Fruit fly (Drosophila melanogaster) whole organism, prepupa: ENCODE measurements around the gene gry.
A peak's percentile ranks its signal among the peaks of the same experiment; 100 is the strongest.

Experiments
- Blimp-1 ChIP-seq: fragments of 200-800 bp; sonication (Bioruptor generic); optimal IDR thresholded peaks from 3 replicates; lab custom pipeline; 2017; ENCODE audit warnings: missing biosample characterization, missing genetic modification characterization, mild to moderate bottlenecking, moderate library complexity, missing genetic modification reagents
- CG11762 ChIP-seq: fragments of 200-800 bp; sonication (Bioruptor generic); optimal IDR thresholded peaks from 3 replicates; lab custom pipeline; 2016; ENCODE audit warnings: missing biosample characterization, missing genetic modification characterization; ENCODE audit not compliant: insufficient read depth
- CG16779 ChIP-seq: fragments of 200-800 bp; sonication (Bioruptor generic); optimal IDR thresholded peaks from 3 replicates; lab custom pipeline; 2017; ENCODE audit warnings: missing biosample characterization, mild to moderate bottlenecking, missing genetic modification characterization
- CG4318 ChIP-seq: fragments of 200-800 bp; sonication (Bioruptor generic); optimal IDR thresholded peaks from 3 replicates; lab custom pipeline; 2017; ENCODE audit warnings: missing biosample characterization, mild to moderate bottlenecking, missing genetic modification characterization
- CG6163 ChIP-seq: fragments of 200-800 bp; sonication (Bioruptor generic); IDR thresholded peaks from 3 replicates; pipeline ENCODE4 v1.3.6; 2022; ENCODE audit warnings: missing biosample characterization, missing genetic modification characterization
- CG6808 ChIP-seq: fragments of 200-800 bp; sonication (Bioruptor generic); optimal IDR thresholded peaks from 3 replicates; lab custom pipeline; 2017; ENCODE audit warnings: missing biosample characterization, missing genetic modification characterization, mild to moderate bottlenecking, moderate library complexity, missing genetic modification reagents
- CG8632 ChIP-seq: fragments of 200-800 bp; sonication (Bioruptor generic); optimal IDR thresholded peaks from 3 replicates; lab custom pipeline; 2016; ENCODE audit warnings: missing biosample characterization, missing genetic modification characterization
- Eip75B ChIP-seq: fragments of 200-800 bp; sonication (Bioruptor generic); optimal IDR thresholded peaks from 3 replicates; lab custom pipeline; 2016; ENCODE audit warnings: missing biosample characterization, missing genetic modification characterization
- Hr4 ChIP-seq: fragments of 200-800 bp; sonication (Bioruptor generic); optimal IDR thresholded peaks from 3 replicates; lab custom pipeline; 2016; ENCODE audit warnings: missing biosample characterization, missing genetic modification characterization
- Sox102F ChIP-seq: fragments of 200-800 bp; sonication (Bioruptor generic); optimal IDR thresholded peaks from 2 replicates; lab custom pipeline; 2016; ENCODE audit warnings: missing biosample characterization, mild to moderate bottlenecking, missing genetic modification characterization
- fd85E ChIP-seq: fragments of 200-800 bp; sonication (Bioruptor generic); optimal IDR thresholded peaks from 3 replicates; lab custom pipeline; 2016; ENCODE audit warnings: missing biosample characterization, missing genetic modification characterization
- fkh ChIP-seq: fragments of 200-800 bp; sonication (Bioruptor generic); optimal IDR thresholded peaks from 3 replicates; lab custom pipeline; 2017; ENCODE audit warnings: missing biosample characterization, mild to moderate bottlenecking, missing genetic modification characterization, moderate library complexity

DNA sequence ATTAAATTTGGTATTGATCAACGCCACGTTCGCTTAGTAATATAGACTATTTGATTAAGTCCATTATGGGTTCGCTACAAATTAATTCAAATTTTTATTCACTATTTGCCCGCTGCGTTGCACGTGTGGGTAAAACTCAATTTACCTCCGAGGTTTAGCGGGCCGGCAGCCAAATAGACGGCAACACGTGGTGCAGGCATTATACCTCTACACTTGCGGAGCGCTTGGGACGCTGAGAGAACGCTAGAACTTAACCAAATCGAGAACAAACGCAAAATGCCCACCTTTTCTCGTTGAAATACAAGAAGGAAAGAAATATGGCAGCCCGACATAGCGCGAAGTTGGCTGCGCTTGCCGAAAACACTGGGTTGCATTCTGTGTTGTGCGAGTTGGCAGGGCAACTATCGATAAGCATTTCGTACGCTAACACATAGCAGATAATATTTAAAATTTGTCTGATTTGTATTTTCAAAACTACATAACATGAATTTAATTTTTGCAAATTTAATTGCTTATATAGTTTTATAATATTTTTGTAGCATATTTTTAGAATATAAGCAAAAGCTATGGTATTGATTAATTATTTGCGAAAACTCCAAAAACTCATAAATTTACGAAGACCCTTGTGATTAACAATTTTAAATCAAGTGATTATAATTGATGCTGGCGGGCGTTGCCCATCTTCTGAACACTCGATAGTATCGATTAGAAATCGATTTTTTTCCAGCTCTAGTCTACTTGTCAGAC is 23.9 kb downstream of the gry start, which contains the start of the genes RpL28 and eIF1:
- TF ChIP-seq fkh (GFP tag; lab: Kevin White, UChicago) (peak; percentile 34), Hr4 (GFP tag; lab: Kevin White, UChicago) (no peak), Eip75B (GFP tag; lab: Kevin White, UChicago) (peak; percentile 68), CG6163 (GFP tag; lab: Robert Waterston, UW) (peak; percentile 89), CG4318 (GFP tag; lab: Kevin White, UChicago) (no peak), CG6808 (no peak), CG8632 (GFP tag; lab: Kevin White, UChicago) (peak; percentile 78), Blimp-1 (GFP tag; lab: Kevin White, UChicago) (peak; percentile 86), CG11762 (GFP tag; lab: Kevin White, UChicago) (no peak), Sox102F (GFP tag; lab: Kevin White, UChicago) (peak; percentile 29), fd85E (GFP tag; lab: Kevin White, UChicago) (peak; percentile 31), CG16779 (tag; lab: Kevin White, UChicago) (peak; percentile 77)
